Fruit fly (Drosophila melanogaster) whole organism, embryonic: Measurements from ENCODE around the gene CG2889.

ENCODE experiments used
- Ada2b ChIP-seq: fragments of 200-800 bp; sonication (Bioruptor generic); IDR thresholded peaks from 2 replicates; pipeline ENCODE4 v1.3.6; 2022; ENCODE audit warnings: missing biosample characterization, missing genetic modification characterization
- Antp ChIP-seq: fragments of 200-800 bp; sonication (Bioruptor generic); optimal IDR thresholded peaks from 3 replicates; lab custom pipeline; 2016; ENCODE audit warnings: missing biosample characterization, missing genetic modification characterization
- Awh ChIP-seq: fragments of 200-800 bp; sonication (Bioruptor generic); IDR thresholded peaks from 2 replicates; pipeline ENCODE4, ENCODE4 v1.3.6; 2022; ENCODE audit warnings: missing biosample characterization, missing genetic modification characterization
- Bgb ChIP-seq: fragments of 200-800 bp; sonication (Bioruptor generic); IDR thresholded peaks from 2 replicates; pipeline ENCODE4 v1.3.6; 2022; ENCODE audit warnings: missing biosample characterization, missing genetic modification characterization; ENCODE audit not compliant: partially characterized antibody
- Blimp-1 ChIP-seq: fragments of 200-800 bp; sonication (Bioruptor generic); optimal IDR thresholded peaks from 3 replicates; lab custom pipeline; 2018; ENCODE audit warnings: missing biosample characterization, missing genetic modification characterization, mild to moderate bottlenecking, moderate library complexity, missing genetic modification reagents
- BtbVII ChIP-seq: fragments of 200-800 bp; sonication (Bioruptor generic); optimal IDR thresholded peaks from 3 replicates; lab custom pipeline; 2017; ENCODE audit warnings: missing biosample characterization, mild to moderate bottlenecking, missing genetic modification characterization
- CG10462 ChIP-seq: fragments of 200-800 bp; sonication (Bioruptor generic); optimal IDR thresholded peaks from 2 replicates; lab custom pipeline; 2016; ENCODE audit warnings: missing biosample characterization, missing genetic modification characterization
- CG12659 ChIP-seq: fragments of 200-800 bp; sonication (Bioruptor generic); optimal IDR thresholded peaks from 3 replicates; lab custom pipeline; 2017; ENCODE audit warnings: mild to moderate bottlenecking, missing biosample characterization, missing genetic modification reagents, missing genetic modification characterization
- CG13287 ChIP-seq: fragments of 200-800 bp; sonication (Bioruptor generic); IDR thresholded peaks from 2 replicates; pipeline ENCODE4 v1.3.6; 2022; ENCODE audit warnings: missing biosample characterization, missing genetic modification characterization; ENCODE audit not compliant: partially characterized antibody
- CG14050 ChIP-seq: fragments of 200-800 bp; sonication (Bioruptor generic); IDR thresholded peaks from 3 replicates; pipeline ENCODE4 v1.3.6; 2022; ENCODE audit warnings: missing biosample characterization, missing genetic modification characterization
- CG16815 ChIP-seq: fragments of 200-800 bp; sonication (Bioruptor generic); optimal IDR thresholded peaks from 3 replicates; lab custom pipeline; 2017; ENCODE audit warnings: missing biosample characterization, mild to moderate bottlenecking, missing genetic modification characterization
- CG17912 ChIP-seq: fragments of 200-800 bp; sonication (Bioruptor generic); optimal IDR thresholded peaks from 2 replicates; lab custom pipeline; 2018; ENCODE audit warnings: missing biosample characterization, mild to moderate bottlenecking, missing genetic modification characterization
- CG18764 ChIP-seq: fragments of 200-800 bp; sonication (Bioruptor generic); optimal IDR thresholded peaks from 3 replicates; lab custom pipeline; 2016; ENCODE audit warnings: missing biosample characterization, missing genetic modification characterization
- CG30020 ChIP-seq: fragments of 200-800 bp; optimal IDR thresholded peaks from 2 replicates; lab custom pipeline; 2019; ENCODE audit warnings: missing biosample characterization, mild to moderate bottlenecking, missing genetic modification characterization, moderate library complexity
- CG33213 ChIP-seq: fragments of 200-800 bp; sonication (Bioruptor generic); optimal IDR thresholded peaks from 3 replicates; lab custom pipeline; 2016; ENCODE audit warnings: missing biosample characterization, missing genetic modification characterization
- CG43689 ChIP-seq: fragments of 200-800 bp; sonication (Bioruptor generic); IDR thresholded peaks from 2 replicates; pipeline ENCODE4 v1.3.6; 2022; ENCODE audit warnings: missing biosample characterization, missing genetic modification characterization
- CG6254 ChIP-seq: fragments of 200-800 bp; sonication (Bioruptor generic); optimal IDR thresholded peaks from 3 replicates; lab custom pipeline; 2017; ENCODE audit warnings: mild to moderate bottlenecking, missing biosample characterization, missing genetic modification reagents, missing genetic modification characterization
- CG6654 ChIP-seq: fragments of 200-800 bp; sonication (Bioruptor generic); optimal IDR thresholded peaks from 2 replicates; lab custom pipeline; 2017; ENCODE audit warnings: missing biosample characterization, mild to moderate bottlenecking, missing genetic modification characterization
- CG6689 ChIP-seq: fragments of 200-800 bp; sonication (Bioruptor generic); IDR thresholded peaks from 2 replicates; pipeline ENCODE4 v1.3.6; 2022; ENCODE audit warnings: missing biosample characterization, missing genetic modification characterization
- CG7987 ChIP-seq: fragments of 200-800 bp; sonication (Bioruptor generic); optimal IDR thresholded peaks from 2 replicates; lab custom pipeline; 2018; ENCODE audit warnings: missing biosample characterization, mild to moderate bottlenecking, missing genetic modification characterization, moderate library complexity
- CG8281 ChIP-seq: fragments of 200-800 bp; sonication (Bioruptor generic); optimal IDR thresholded peaks from 2 replicates; lab custom pipeline; 2018; ENCODE audit warnings: missing biosample characterization, mild to moderate bottlenecking, missing genetic modification characterization, moderate library complexity
- CG8924 ChIP-seq: fragments of 200-800 bp; optimal IDR thresholded peaks from 3 replicates; lab custom pipeline; 2019; ENCODE audit warnings: missing biosample characterization, mild to moderate bottlenecking, missing genetic modification characterization, moderate library complexity
- Dref ChIP-seq: fragments of 200-800 bp; sonication (Bioruptor generic); IDR thresholded peaks from 2 replicates; pipeline ENCODE4 v1.3.6; 2022; ENCODE audit warnings: missing biosample characterization, missing genetic modification characterization
- E2f2 ChIP-seq: fragments of 200-800 bp; sonication (Bioruptor generic); IDR thresholded peaks from 2 replicates; pipeline ENCODE4 v1.3.6; 2022; ENCODE audit warnings: missing biosample characterization, missing genetic modification characterization
- ERR ChIP-seq: fragments of 200-800 bp; sonication (Bioruptor generic); optimal IDR thresholded peaks from 2 replicates; lab custom pipeline; 2016; ENCODE audit warnings: missing biosample characterization, missing genetic modification characterization
- Ets97D ChIP-seq: fragments of 200-800 bp; sonication (Bioruptor generic); optimal IDR thresholded peaks from 3 replicates; lab custom pipeline; 2016; ENCODE audit warnings: missing biosample characterization, missing genetic modification characterization
- NC2α ChIP-seq: fragments of 200-800 bp; sonication (Bioruptor generic); optimal IDR thresholded peaks from 2 replicates; lab custom pipeline; 2016; ENCODE audit warnings: missing biosample characterization, missing genetic modification characterization
- NC2β ChIP-seq: fragments of 200-800 bp; sonication (Bioruptor generic); optimal IDR thresholded peaks from 2 replicates; lab custom pipeline; 2016; ENCODE audit warnings: missing biosample characterization, missing genetic modification characterization
- Opbp ChIP-seq: fragments of 200-800 bp; sonication (Bioruptor generic); IDR thresholded peaks from 3 replicates; pipeline ENCODE4 v1.3.6; 2022; ENCODE audit warnings: missing biosample characterization, missing genetic modification characterization; ENCODE audit not compliant: partially characterized antibody
- Optix ChIP-seq: fragments of 200-800 bp; sonication (Bioruptor generic); IDR thresholded peaks from 3 replicates; pipeline ENCODE4 v1.3.6; 2022; ENCODE audit warnings: missing biosample characterization, missing genetic modification characterization
- PHDP ChIP-seq: fragments of 200-800 bp; sonication (Bioruptor generic); optimal IDR thresholded peaks from 3 replicates; lab custom pipeline; 2018; ENCODE audit warnings: missing biosample characterization, mild to moderate bottlenecking, missing genetic modification characterization, moderate library complexity
- Trl ChIP-seq, 3 experiments: fragments of >200 bp in 2 of 3; fragments of 200-800 bp in 1 of 3; sonication (Bioruptor generic) in 1 of 3; optimal IDR thresholded peaks; 2 replicates in 1 of 3; 3 replicates in 2 of 3; lab custom pipeline; 2016 to 2017; ENCODE audit warnings: missing biosample characterization in 1 of 3, missing genetic modification characterization in 1 of 3
- abd-A ChIP-seq: fragments of 200-800 bp; sonication (Bioruptor generic); optimal IDR thresholded peaks from 3 replicates; lab custom pipeline; 2019; ENCODE audit warnings: missing biosample characterization, mild to moderate bottlenecking, missing genetic modification characterization, moderate library complexity
- ase ChIP-seq: fragments of 200-800 bp; sonication (Bioruptor generic); IDR thresholded peaks from 3 replicates; pipeline ENCODE4 v1.3.6; 2022; ENCODE audit warnings: missing biosample characterization, missing genetic modification characterization
- bsh ChIP-seq, 2 experiments: fragments of 200-800 bp; sonication (Bioruptor generic); optimal IDR thresholded peaks; 2 replicates each; lab custom pipeline; 2017 to 2018; ENCODE audit warnings: mild to moderate bottlenecking in 2 of 2, missing biosample characterization in 2 of 2, missing genetic modification characterization in 2 of 2, moderate library complexity in 1 of 2
- cg ChIP-seq: fragments of 200-800 bp; sonication (Bioruptor generic); optimal IDR thresholded peaks from 3 replicates; lab custom pipeline; 2019; ENCODE audit warnings: missing biosample characterization, mild to moderate bottlenecking, missing genetic modification characterization, moderate library complexity
- crp ChIP-seq, 2 experiments: fragments of 200-800 bp; sonication (Bioruptor generic); optimal IDR thresholded peaks; 2 replicates in 1 of 2; 3 replicates in 1 of 2; lab custom pipeline; 2017; ENCODE audit warnings: missing biosample characterization in 2 of 2, missing genetic modification characterization in 2 of 2, mild to moderate bottlenecking in 1 of 2, moderate library complexity in 1 of 2
- gcm2 ChIP-seq: fragments of 200-800 bp; sonication (Bioruptor generic); optimal IDR thresholded peaks from 2 replicates; lab custom pipeline; 2016; ENCODE audit warnings: missing biosample characterization, missing genetic modification characterization
- her ChIP-seq: fragments of 200-800 bp; sonication (Bioruptor generic); optimal IDR thresholded peaks from 2 replicates; lab custom pipeline; 2016; ENCODE audit warnings: missing biosample characterization, missing genetic modification characterization
- jigr1 ChIP-seq: fragments of 200-800 bp; sonication (Bioruptor generic); IDR thresholded peaks from 3 replicates; pipeline ENCODE4 v1.3.6; 2022; ENCODE audit warnings: missing biosample characterization, missing genetic modification characterization
- knrl ChIP-seq: fragments of 200-800 bp; sonication (Bioruptor generic); IDR thresholded peaks from 3 replicates; pipeline ENCODE4 v1.3.6; 2022; ENCODE audit warnings: missing biosample characterization, missing genetic modification characterization; ENCODE audit not compliant: partially characterized antibody
- mam ChIP-seq: fragments of 200-800 bp; sonication (Bioruptor generic); optimal IDR thresholded peaks from 3 replicates; lab custom pipeline; 2016; ENCODE audit warnings: missing biosample characterization, missing genetic modification characterization
- ranshi ChIP-seq: fragments of 200-800 bp; sonication (Bioruptor generic); IDR thresholded peaks from 2 replicates; pipeline ENCODE4 v1.3.6; 2022; ENCODE audit warnings: missing biosample characterization, missing genetic modification characterization
- slbo ChIP-seq: fragments of 200-800 bp; sonication (Bioruptor generic); IDR thresholded peaks from 2 replicates; pipeline ENCODE4 v1.3.6; 2022; ENCODE audit warnings: missing biosample characterization, missing genetic modification characterization
- sob ChIP-seq: fragments of 200-800 bp; sonication (Bioruptor generic); IDR thresholded peaks from 2 replicates; pipeline ENCODE4 v1.3.6; 2022; ENCODE audit warnings: missing biosample characterization, missing genetic modification characterization
- trh ChIP-seq: fragments of 200-800 bp; sonication (Bioruptor generic); optimal IDR thresholded peaks from 2 replicates; lab custom pipeline; 2016; ENCODE audit warnings: missing biosample characterization, missing genetic modification characterization
- unc-4 ChIP-seq: fragments of 200-800 bp; sonication (Bioruptor generic); IDR thresholded peaks from 2 replicates; pipeline ENCODE4 v1.3.6; 2022; ENCODE audit warnings: missing biosample characterization, missing genetic modification characterization; ENCODE audit not compliant: partially characterized antibody
- vvl ChIP-seq: fragments of 200-800 bp; sonication (Bioruptor generic); IDR thresholded peaks from 2 replicates; pipeline ENCODE4 v1.3.6; 2022; ENCODE audit warnings: missing biosample characterization, missing genetic modification characterization
- wor ChIP-seq: fragments of 200-800 bp; sonication (Bioruptor generic); IDR thresholded peaks from 2 replicates; pipeline ENCODE4 v1.3.6; 2022; ENCODE audit warnings: missing biosample characterization, missing genetic modification characterization

Gene CG2889

dm6 chrX:10463056-10463710 lies 10.6 kb upstream of the CG2889 start (continued):
- TF ChIP-seq CG8924 (tag; lab: Kevin White, UChicago) (no peak), knrl (no peak), abd-A (tag; lab: Kevin White, UChicago) (no peak), gcm2 (GFP tag; lab: Kevin White, UChicago) (no peak), sob (GFP tag; lab: Robert Waterston, UW) (0 out of 2 replicates have a peak, but pooled peaks have one; percentile 21), E2f2 (GFP tag; lab: Robert Waterston, UW) (peak; percentile 98), ERR (GFP tag; lab: Kevin White, UChicago) (no peak), slbo (GFP tag; lab: Robert Waterston, UW) (peak; percentile 31), mam (GFP tag; lab: Kevin White, UChicago) (peak; percentile 13), CG14050 (GFP tag; lab: Robert Waterston, UW) (no peak), CG6254 (no peak), PHDP (tag; lab: Kevin White, UChicago) (no peak), Dref (GFP tag; lab: Robert Waterston, UW) (peak; percentile 88), CG6654 (GFP tag; lab: Kevin White, UChicago) (no peak), crp (GFP tag; optimal IDR thresholded peaks at IDR 0.05; lab: Kevin White, UChicago) (no peak), Blimp-1 (GFP tag; lab: Kevin White, UChicago) (no peak), Opbp (peak; percentile 71; the same call in 2 of the 3 replicates), NC2α (no peak), BtbVII (GFP tag; lab: Kevin White, UChicago) (no peak), Antp (GFP tag; lab: Kevin White, UChicago) (peak; percentile 36), unc-4 (peak; percentile 39; the same call in 1 of the 2 replicates), CG30020 (tag; lab: Kevin White, UChicago) (no peak), CG33213 (peak; percentile 15), ranshi (no peak), bsh (GFP tag; optimal IDR thresholded peaks at IDR 0.05; lab: Kevin White, UChicago) (no peak), CG6689 (GFP tag; lab: Robert Waterston, UW) (no peak), trh (no peak), vvl (GFP tag; lab: Robert Waterston, UW) (peak; percentile 51), CG18764 (GFP tag; lab: Kevin White, UChicago) (no peak), CG8281 (tag; lab: Kevin White, UChicago) (no peak), cg (GFP tag; lab: Kevin White, UChicago) (no peak), CG12659 (GFP tag; lab: Kevin White, UChicago) (peak; percentile 55), Ada2b (GFP tag; lab: Robert Waterston, UW) (no peak), her (GFP tag; lab: Kevin White, UChicago) (peak; percentile 44), CG43689 (GFP tag; lab: Robert Waterston, UW) (no peak), Bgb (GFP tag; lab: Robert Waterston, UW) (peak; percentile 68; the same call in 1 of the 2 replicates), Awh (GFP tag; lab: Robert Waterston, UW) (no peak), CG17912 (no peak), CG13287 (peak; percentile 52), CG16815 (GFP tag; lab: Kevin White, UChicago) (no peak), CG10462 (GFP tag; lab: Kevin White, UChicago) (no peak), wor (no peak), Optix (no peak), NC2β (GFP tag; lab: Kevin White, UChicago) (peak; percentile 36), Ets97D (GFP tag; lab: Kevin White, UChicago) (peak; percentile 91), CG7987 (GFP tag; lab: Kevin White, UChicago) (no peak), jigr1 (GFP tag; lab: Robert Waterston, UW) (no peak), ase (GFP tag; lab: Robert Waterston, UW) (no peak), Trl (optimal IDR thresholded peaks at IDR 0.05; lab: Kevin White, UChicago) (no peak), Trl (GFP tag; optimal IDR thresholded peaks at IDR 0.05; lab: Kevin White, UChicago) (peak; percentile 23)
